Worm (Caenorhabditis elegans) whole organism, L2 larva: ENCODE results near the gene fat-2.

Experiments used
- lin-39 ChIP-seq: fragments of 150-350 bp; optimal IDR thresholded peaks from 2 replicates; lab custom pipeline; 2014; ENCODE audit warnings: missing biosample characterization, missing genetic modification reagents, missing genetic modification characterization
- mdl-1 ChIP-seq, 2 experiments: fragments of 150-350 bp in 1 of 2; sonication (generic microtip) in 1 of 2; optimal IDR thresholded peaks; 2 replicates each; lab custom pipeline; 2017; ENCODE audit warnings: missing biosample characterization in 2 of 2, missing genetic modification characterization in 2 of 2

DNA sequence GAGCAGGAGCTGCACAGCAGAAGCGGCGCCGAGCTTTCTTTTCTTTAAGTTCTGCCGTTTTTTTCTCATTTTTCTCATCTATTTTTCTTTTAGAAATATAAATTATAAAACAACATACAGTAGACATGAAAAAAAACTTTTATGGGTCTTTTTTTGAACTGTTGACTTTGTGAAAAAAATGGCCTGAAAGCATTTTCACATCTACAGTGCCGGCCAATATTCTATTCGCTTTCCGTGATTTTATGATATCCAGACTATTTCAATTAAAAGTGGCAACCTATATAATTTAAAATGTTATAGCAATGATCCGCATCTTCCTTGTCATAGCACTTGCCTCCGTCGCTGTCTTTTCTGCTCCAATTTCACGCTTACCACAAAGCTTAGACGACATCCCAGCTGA lies 4.4 kb downstream of the fat-2 start, which contains the start of gene far-6:
- TF ChIP-seq lin-39 (tag; lab: Kevin White, UChicago) (no peak), mdl-1 (tag; optimal IDR thresholded peaks at IDR 0.05; lab: Kevin White, UChicago) (no peak)
